Fruit fly (Drosophila melanogaster) whole organism, embryonic: ENCODE data around the gene pyd.

Source experiments
- ATbp ChIP-seq: fragments of 200-800 bp; sonication (Bioruptor generic); optimal IDR thresholded peaks from 2 replicates; lab custom pipeline; 2017; ENCODE audit warnings: missing biosample characterization, mild to moderate bottlenecking, missing genetic modification characterization, missing genetic modification reagents
- B-H1 ChIP-seq: fragments of 200-800 bp; sonication (Bioruptor generic); IDR thresholded peaks from 3 replicates; pipeline ENCODE4 v1.3.6; 2022; ENCODE audit warnings: missing biosample characterization, missing genetic modification characterization
- B-H2 ChIP-seq: fragments of 200-800 bp; sonication (Bioruptor generic); optimal IDR thresholded peaks from 2 replicates; lab custom pipeline; 2018; ENCODE audit warnings: missing biosample characterization, mild to moderate bottlenecking, missing genetic modification characterization
- BEAF-32 ChIP-seq: fragments of 200-800 bp; sonication (Bioruptor generic); optimal IDR thresholded peaks from 3 replicates; lab custom pipeline; 2017; ENCODE audit warnings: missing biosample characterization, missing genetic modification characterization, mild to moderate bottlenecking, moderate library complexity, missing genetic modification reagents
- CG10543 ChIP-seq: fragments of 200-800 bp; sonication (Bioruptor generic); optimal IDR thresholded peaks from 3 replicates; lab custom pipeline; 2017; ENCODE audit warnings: missing biosample characterization, mild to moderate bottlenecking, missing genetic modification characterization, moderate library complexity
- CG11560 ChIP-seq: fragments of 200-800 bp; sonication (Bioruptor generic); IDR thresholded peaks from 3 replicates; pipeline ENCODE4 v1.3.6; 2022; ENCODE audit warnings: missing biosample characterization, missing genetic modification characterization
- CG13894 ChIP-seq: fragments of 200-800 bp; sonication (Bioruptor generic); optimal IDR thresholded peaks from 3 replicates; lab custom pipeline; 2018; ENCODE audit warnings: missing biosample characterization, mild to moderate bottlenecking, missing genetic modification characterization, moderate library complexity
- CG15514 ChIP-seq: fragments of 200-800 bp; sonication (Bioruptor generic); optimal IDR thresholded peaks from 3 replicates; lab custom pipeline; 2017; ENCODE audit warnings: missing biosample characterization, missing genetic modification characterization, mild to moderate bottlenecking, moderate library complexity, missing genetic modification reagents
- CG17186 ChIP-seq: fragments of 200-800 bp; sonication (Bioruptor generic); optimal IDR thresholded peaks from 3 replicates; lab custom pipeline; 2017; ENCODE audit warnings: missing biosample characterization, missing genetic modification reagents, missing genetic modification characterization
- CG17568 ChIP-seq: fragments of 200-800 bp; sonication (Bioruptor generic); optimal IDR thresholded peaks from 2 replicates; lab custom pipeline; 2018; ENCODE audit warnings: missing biosample characterization, mild to moderate bottlenecking, missing genetic modification characterization, moderate library complexity
- CG18599 ChIP-seq: fragments of 200-800 bp; sonication (Bioruptor generic); optimal IDR thresholded peaks from 3 replicates; lab custom pipeline; 2017; ENCODE audit warnings: missing biosample characterization, missing genetic modification characterization, mild to moderate bottlenecking, moderate library complexity, missing genetic modification reagents
- CG2129 ChIP-seq: fragments of 200-800 bp; sonication (Bioruptor generic); IDR thresholded peaks from 2 replicates; pipeline ENCODE4 v1.3.6; 2022; ENCODE audit warnings: missing biosample characterization, missing genetic modification characterization; ENCODE audit not compliant: partially characterized antibody
- CG2199 ChIP-seq: fragments of 200-800 bp; sonication (Bioruptor generic); IDR thresholded peaks from 3 replicates; pipeline ENCODE4 v1.3.6; 2022; ENCODE audit warnings: missing biosample characterization, missing genetic modification characterization
- CG2678 ChIP-seq: fragments of 200-800 bp; sonication (Bioruptor generic); optimal IDR thresholded peaks from 3 replicates; lab custom pipeline; 2019; ENCODE audit warnings: missing biosample characterization, mild to moderate bottlenecking, missing genetic modification characterization, moderate library complexity
- CG2889 ChIP-seq: fragments of 200-800 bp; sonication (Bioruptor generic); IDR thresholded peaks from 3 replicates; pipeline ENCODE4 v1.3.6; 2022; ENCODE audit warnings: missing biosample characterization, missing genetic modification characterization
- CG34376 ChIP-seq: fragments of 200-800 bp; sonication (Bioruptor generic); optimal IDR thresholded peaks from 2 replicates; lab custom pipeline; 2018; ENCODE audit warnings: missing biosample characterization, mild to moderate bottlenecking, missing genetic modification characterization
- CG3726 ChIP-seq: fragments of 200-800 bp; sonication (Bioruptor generic); IDR thresholded peaks from 3 replicates; pipeline ENCODE4, ENCODE4 v1.3.6; 2022; ENCODE audit warnings: missing biosample characterization, missing genetic modification characterization
- CG4424 ChIP-seq: fragments of 200-800 bp; sonication (Bioruptor generic); optimal IDR thresholded peaks from 3 replicates; lab custom pipeline; 2016; ENCODE audit warnings: missing biosample characterization, missing genetic modification characterization
- CG8089 ChIP-seq: fragments of 200-800 bp; sonication (Bioruptor generic); optimal IDR thresholded peaks from 3 replicates; lab custom pipeline; 2016; ENCODE audit warnings: missing biosample characterization, missing genetic modification characterization
- CG8924 ChIP-seq: fragments of 200-800 bp; optimal IDR thresholded peaks from 3 replicates; lab custom pipeline; 2019; ENCODE audit warnings: missing biosample characterization, mild to moderate bottlenecking, missing genetic modification characterization, moderate library complexity
- CG9817 ChIP-seq: fragments of 200-800 bp; sonication (Bioruptor generic); optimal IDR thresholded peaks from 2 replicates; lab custom pipeline; 2018; ENCODE audit warnings: missing biosample characterization, mild to moderate bottlenecking, missing genetic modification characterization, moderate library complexity
- Fer2 ChIP-seq: fragments of 200-800 bp; sonication (Bioruptor generic); optimal IDR thresholded peaks from 2 replicates; lab custom pipeline; 2018; ENCODE audit warnings: missing biosample characterization, mild to moderate bottlenecking, missing genetic modification characterization, moderate library complexity
- H2.0 ChIP-seq: fragments of 200-800 bp; sonication (Bioruptor generic); IDR thresholded peaks from 2 replicates; pipeline ENCODE4 v1.3.6; 2022; ENCODE audit warnings: missing biosample characterization, missing genetic modification characterization
- HLH3B ChIP-seq: fragments of 200-800 bp; sonication (Bioruptor generic); IDR thresholded peaks from 2 replicates; pipeline ENCODE4 v1.3.6; 2022; ENCODE audit warnings: missing biosample characterization, missing genetic modification characterization
- Hmx ChIP-seq: fragments of 200-800 bp; sonication (Bioruptor generic); optimal IDR thresholded peaks from 2 replicates; lab custom pipeline; 2016; ENCODE audit warnings: missing biosample characterization, missing genetic modification characterization
- Hr51 ChIP-seq, 2 experiments: fragments of 200-800 bp; sonication (Bioruptor generic); optimal IDR thresholded peaks; 2 replicates in 1 of 2; 3 replicates in 1 of 2; lab custom pipeline; 2016 to 2018; ENCODE audit warnings: missing biosample characterization in 2 of 2, missing genetic modification characterization in 2 of 2, mild to moderate bottlenecking in 1 of 2, moderate library complexity in 1 of 2
- Hr78 ChIP-seq, 2 experiments: fragments of 200-800 bp in 1 of 2; fragments of >200 bp in 1 of 2; sonication (Bioruptor generic) in 1 of 2; optimal IDR thresholded peaks; 2 replicates each; lab custom pipeline; 2017 to 2019; ENCODE audit warnings: missing biosample characterization in 2 of 2, missing genetic modification characterization in 2 of 2, mild to moderate bottlenecking in 1 of 2, moderate library complexity in 1 of 2
- Med ChIP-seq: fragments of 200-800 bp; sonication (Bioruptor generic); peaks from one replicate; lab custom pipeline; 2016; ENCODE audit warnings: missing biosample characterization, missing genetic modification characterization, mild to moderate bottlenecking, inconsistent platforms, moderate library complexity
- Oli ChIP-seq: fragments of 200-800 bp; sonication (Bioruptor generic); optimal IDR thresholded peaks from 2 replicates; lab custom pipeline; 2018; ENCODE audit warnings: missing biosample characterization, mild to moderate bottlenecking, missing genetic modification characterization, moderate library complexity
- Side ChIP-seq: fragments of 200-800 bp; sonication (Bioruptor generic); optimal IDR thresholded peaks from 2 replicates; lab custom pipeline; 2016; ENCODE audit warnings: missing biosample characterization, missing genetic modification characterization
- Tbp ChIP-seq: fragments of >200 bp; optimal IDR thresholded peaks from 2 replicates; lab custom pipeline; 2018; ENCODE audit warnings: missing biosample characterization, missing genetic modification characterization
- Vsx1 ChIP-seq: fragments of 200-800 bp; sonication (Bioruptor generic); optimal IDR thresholded peaks from 2 replicates; lab custom pipeline; 2017; ENCODE audit warnings: missing biosample characterization, mild to moderate bottlenecking, missing genetic modification characterization, missing genetic modification reagents
- da ChIP-seq: fragments of 200-800 bp; sonication (Bioruptor generic); optimal IDR thresholded peaks from 2 replicates; lab custom pipeline; 2016; ENCODE audit warnings: missing biosample characterization, missing genetic modification characterization
- en ChIP-seq: fragments of 200-800 bp; sonication (Bioruptor generic); optimal IDR thresholded peaks from 2 replicates; lab custom pipeline; 2016; ENCODE audit warnings: missing biosample characterization, missing genetic modification characterization
- fru ChIP-seq: fragments of >200 bp; optimal IDR thresholded peaks from 2 replicates; lab custom pipeline; 2017
- gro ChIP-seq: fragments of 200-800 bp; sonication (Bioruptor generic); optimal IDR thresholded peaks from 2 replicates; lab custom pipeline; 2016; ENCODE audit warnings: missing biosample characterization, missing genetic modification characterization
- ham ChIP-seq: fragments of 200-800 bp; sonication (Bioruptor generic); IDR thresholded peaks from 2 replicates; pipeline ENCODE4 v1.3.6; 2022; ENCODE audit warnings: missing biosample characterization, missing genetic modification characterization
- ind ChIP-seq: fragments of 200-800 bp; sonication (Bioruptor generic); optimal IDR thresholded peaks from 3 replicates; lab custom pipeline; 2016; ENCODE audit warnings: missing biosample characterization, missing genetic modification characterization
- knrl ChIP-seq: fragments of 200-800 bp; sonication (Bioruptor generic); IDR thresholded peaks from 3 replicates; pipeline ENCODE4 v1.3.6; 2022; ENCODE audit warnings: missing biosample characterization, missing genetic modification characterization; ENCODE audit not compliant: partially characterized antibody
- mam ChIP-seq: fragments of 200-800 bp; sonication (Bioruptor generic); optimal IDR thresholded peaks from 3 replicates; lab custom pipeline; 2016; ENCODE audit warnings: missing biosample characterization, missing genetic modification characterization
- onecut ChIP-seq: fragments of 200-800 bp; sonication (Bioruptor generic); IDR thresholded peaks from 2 replicates; pipeline ENCODE4 v1.3.6; 2022; ENCODE audit warnings: missing biosample characterization, missing genetic modification characterization
- sima ChIP-seq: fragments of 200-800 bp; sonication (Bioruptor generic); optimal IDR thresholded peaks from 2 replicates; lab custom pipeline; 2016; ENCODE audit warnings: missing biosample characterization, missing genetic modification characterization
- sug ChIP-seq: fragments of 200-800 bp; optimal IDR thresholded peaks from 2 replicates; lab custom pipeline; 2019; ENCODE audit warnings: missing biosample characterization, mild to moderate bottlenecking, missing genetic modification characterization, moderate library complexity
- tio ChIP-seq: fragments of 200-800 bp; sonication (Bioruptor generic); optimal IDR thresholded peaks from 2 replicates; lab custom pipeline; 2017; ENCODE audit warnings: missing biosample characterization, missing genetic modification characterization, inconsistent platforms
- twi ChIP-seq: fragments of 200-800 bp; optimal IDR thresholded peaks from 2 replicates; lab custom pipeline; 2019; ENCODE audit warnings: missing biosample characterization, mild to moderate bottlenecking, missing genetic modification characterization, moderate library complexity
- wdn ChIP-seq: fragments of 200-800 bp; sonication (Bioruptor generic); IDR thresholded peaks from 2 replicates; pipeline ENCODE4 v1.3.6; 2022; ENCODE audit warnings: missing biosample characterization, missing genetic modification characterization

The pyd gene

DNA sequence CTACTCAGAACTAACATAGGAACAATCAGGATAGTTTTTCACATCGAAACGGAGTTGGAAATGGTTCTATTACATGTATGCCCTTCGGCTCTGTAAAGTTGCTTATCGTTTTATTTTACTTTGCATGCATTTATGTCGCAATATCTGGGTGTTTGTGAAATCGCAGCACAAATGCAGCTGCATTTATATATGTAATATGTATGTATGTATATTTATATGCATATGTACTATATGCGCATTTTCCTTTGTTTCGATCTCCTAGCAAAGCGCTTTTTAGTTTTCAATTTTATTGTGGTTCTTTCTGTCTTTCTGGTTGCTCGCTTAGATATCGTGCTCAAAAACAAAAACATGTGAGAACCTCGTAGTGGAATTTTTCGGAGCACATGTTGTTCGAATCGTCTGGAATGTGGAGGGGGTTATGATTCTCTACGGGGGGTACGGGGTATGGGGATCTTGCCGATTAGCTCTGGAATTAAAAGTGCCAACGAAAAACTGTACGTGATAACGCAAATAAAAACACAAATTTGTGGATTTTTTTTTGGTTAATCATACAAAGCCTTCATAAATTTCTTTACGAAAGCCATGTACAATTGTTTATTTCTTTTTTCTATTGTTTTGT lies 117.6 kb downstream of the pyd start (continued):
- TF ChIP-seq HLH3B (GFP tag; lab: Robert Waterston, UW): no peak
- TF ChIP-seq B-H2 (GFP tag; lab: Kevin White, UChicago): peak; percentile 51
- TF ChIP-seq twi: peak; percentile 82
- peak; percentile 48 for TF ChIP-seq CG18599 (GFP tag; lab: Kevin White, UChicago)
- TF ChIP-seq CG8089: no peak

DNA sequence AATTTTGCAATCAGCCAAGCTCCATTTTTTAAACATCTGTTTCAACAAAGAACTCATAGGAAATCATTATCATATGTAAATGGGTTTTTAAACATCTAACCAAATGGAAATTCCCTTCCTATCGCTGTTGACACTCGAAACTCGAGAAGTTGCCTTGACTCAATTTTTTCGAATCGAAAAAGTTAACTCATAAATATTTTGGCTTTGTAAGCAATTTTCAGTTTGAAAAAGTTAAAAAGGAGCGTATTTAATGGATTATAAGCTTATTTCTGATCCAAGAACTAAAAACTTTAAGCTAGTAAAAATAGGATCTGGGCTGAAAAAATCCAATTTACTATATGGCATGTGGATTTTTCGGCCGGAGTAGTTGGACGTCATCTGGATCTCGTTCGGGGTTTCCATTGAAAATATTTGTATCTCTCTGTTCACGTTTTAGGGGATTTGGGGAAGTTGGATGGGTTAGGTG lies 118.5 kb downstream of the pyd start, which contains the start of gene CG9837:
Gene CG9837, minus strand, starts transcription at position 416 of the 466 bp plus-strand sequence.
- TF ChIP-seq B-H1 (GFP tag; lab: Robert Waterston, UW): 0 out of 3 replicates have a peak, but pooled peaks have one; percentile 3
- TF ChIP-seq sug (tag; lab: Kevin White, UChicago): peak; percentile 8
- no peak for TF ChIP-seq ATbp (GFP tag; lab: Kevin White, UChicago)
- no peak for TF ChIP-seq Hmx (GFP tag; lab: Kevin White, UChicago)
- TF ChIP-seq Med (GFP tag; lab: Kevin White, UChicago): peak; percentile 34
- TF ChIP-seq CG13894 (tag; lab: Kevin White, UChicago): peak; percentile 46
- no peak for TF ChIP-seq CG2889 (GFP tag; lab: Robert Waterston, UW)
- TF ChIP-seq Tbp (GFP tag; lab: Kevin White, UChicago): no peak
- TF ChIP-seq CG11560: no peak
- TF ChIP-seq CG15514 (GFP tag; lab: Kevin White, UChicago): peak; percentile 3
- TF ChIP-seq CG4424 (GFP tag; lab: Kevin White, UChicago): no peak
- no peak for TF ChIP-seq Hr78 (GFP tag; optimal IDR thresholded peaks at IDR 0.05; lab: Kevin White, UChicago)
- peak; percentile 8 for TF ChIP-seq CG10543 (GFP tag; lab: Kevin White, UChicago)
- TF ChIP-seq da (GFP tag; lab: Kevin White, UChicago): no peak
- TF ChIP-seq Side (GFP tag; lab: Kevin White, UChicago): peak; percentile 8
- no peak for TF ChIP-seq tio (GFP tag; lab: Kevin White, UChicago)
- no peak for TF ChIP-seq wdn (GFP tag; lab: Robert Waterston, UW)
- TF ChIP-seq CG17186 (GFP tag; lab: Kevin White, UChicago): no peak
- peak; percentile 15 for TF ChIP-seq twi
- peak; percentile 30 for TF ChIP-seq CG34376 (GFP tag; lab: Kevin White, UChicago)
- no peak for TF ChIP-seq H2.0
- TF ChIP-seq CG2678 (tag; lab: Kevin White, UChicago): peak; percentile 55
- peak; percentile 9 for TF ChIP-seq gro
- no peak for TF ChIP-seq BEAF-32 (GFP tag; lab: Kevin White, UChicago)
- TF ChIP-seq Fer2 (tag; lab: Kevin White, UChicago): peak; percentile 18

DNA sequence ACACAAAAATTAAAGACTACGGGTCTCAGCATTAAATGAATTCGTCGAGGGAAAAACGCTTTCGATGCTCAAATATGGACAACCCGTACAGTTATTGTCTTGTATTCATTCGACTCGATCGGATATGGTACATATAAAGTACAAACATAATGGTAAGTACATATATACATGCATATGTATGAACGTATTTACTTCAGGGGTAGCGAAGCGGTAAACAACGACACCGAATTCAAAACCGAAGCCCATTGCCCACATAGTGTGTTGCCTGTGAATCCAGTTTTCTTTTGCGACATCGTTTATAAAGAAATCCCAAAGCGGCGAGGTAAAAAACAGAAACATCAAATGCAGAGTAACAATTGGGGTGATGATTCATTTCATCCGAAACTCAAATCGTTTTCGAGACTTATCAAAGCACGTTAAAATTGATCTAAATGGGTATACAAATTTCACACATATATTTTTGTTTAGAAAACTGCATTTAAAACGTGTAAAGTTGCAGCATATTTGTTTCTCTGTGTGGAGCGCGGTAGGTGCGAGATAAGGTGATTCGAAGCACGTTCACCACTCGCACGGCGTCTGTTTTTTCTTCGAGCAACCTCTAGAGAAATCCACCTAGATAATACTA lies 119.2 kb downstream of the pyd start:
- peak; percentile 85 for TF ChIP-seq CG2199 (GFP tag; lab: Robert Waterston, UW)
- TF ChIP-seq fru (lab: Kevin White, UChicago): no peak
- TF ChIP-seq en (GFP tag; lab: Kevin White, UChicago): no peak
- no peak for TF ChIP-seq ham
- no peak for TF ChIP-seq sima (GFP tag; lab: Kevin White, UChicago)
- no peak for TF ChIP-seq CG9817
- peak; percentile 8 to 45 for TF ChIP-seq Hr51 (GFP tag; optimal IDR thresholded peaks at IDR 0.05; lab: Kevin White, UChicago)
- TF ChIP-seq ind (GFP tag; lab: Kevin White, UChicago): peak; percentile 46
- TF ChIP-seq onecut (GFP tag; lab: Robert Waterston, UW): 0 out of 2 replicates have a peak, but pooled peaks have one; percentile 8
- TF ChIP-seq Vsx1 (GFP tag; lab: Kevin White, UChicago): no peak
- peak; percentile 31 for TF ChIP-seq CG8924 (tag; lab: Kevin White, UChicago)
- no peak for TF ChIP-seq CG2129 (GFP tag; lab: Robert Waterston, UW)
- peak; percentile 16 for TF ChIP-seq Oli (tag; lab: Kevin White, UChicago)
- TF ChIP-seq CG3726 (GFP tag; lab: Robert Waterston, UW): 0 out of 3 replicates have a peak, but pooled peaks have one; percentile 40
- TF ChIP-seq CG17568: peak; percentile 28
- peak; percentile 28 for TF ChIP-seq mam (GFP tag; lab: Kevin White, UChicago)
- no peak for TF ChIP-seq knrl (GFP tag; lab: Robert Waterston, UW)
- peak in 1 of 2 experiments; percentile 36 for TF ChIP-seq Hr78 (GFP tag; optimal IDR thresholded peaks at IDR 0.05; lab: Kevin White, UChicago)
- 0 out of 3 replicates have a peak, but pooled peaks have one; percentile 58 for TF ChIP-seq CG2889 (GFP tag; lab: Robert Waterston, UW)
